Fruit fly (Drosophila melanogaster): ENCODE data around the gene Irk2.

- TF ChIP-seq CG8478 (optimal IDR thresholded peaks at IDR 0.05) (no peak), CTCF (optimal IDR thresholded peaks at IDR 0.05) (no peak)
Measured at dm6 chr3R:23521483-23521882, 2.2 kb upstream of the Irk2 start, which contains the start of gene CG10177.

All from S2 (cell line).